Worm (Caenorhabditis elegans): ENCODE data around the gene F14H8.4.

Gene F14H8.4

ce11 chrV:14991489-14991888, 32.2 kb upstream of the F14H8.4 start (continued):
- peak; percentile 39; the same call in 1 of the 2 replicates for TF ChIP-seq Y79H2A.3 (GFP tag; conservative IDR thresholded peaks at IDR 0.05)
- TF ChIP-seq egl-44 (GFP tag; IDR thresholded peaks at IDR 0.05), result peak; percentile 44; the same call in 1 of the 2 replicates
- no peak for TF ChIP-seq cebp-2 (GFP tag; IDR thresholded peaks at IDR 0.05)
- no peak for TF ChIP-seq lin-35 (GFP tag; optimal IDR thresholded peaks at IDR 0.05)
- no peak for TF ChIP-seq chd-7 (tag; optimal IDR thresholded peaks at IDR 0.05)
- TF ChIP-seq ceh-100 (GFP tag; IDR thresholded peaks at IDR 0.05), result peak; percentile 56; the same call in 1 of the 2 replicates
- TF ChIP-seq unc-130 (GFP tag; optimal IDR thresholded peaks at IDR 0.05), result peak; percentile 65
- TF ChIP-seq madf-3 (GFP tag; IDR thresholded peaks at IDR 0.05), result peak; percentile 48; the same call in 1 of the 2 replicates
- no peak for TF ChIP-seq Y67H2A.10 (GFP tag; conservative IDR thresholded peaks at IDR 0.05)
- TF ChIP-seq Y95B8A.8 (GFP tag; IDR thresholded peaks at IDR 0.05), result peak; percentile 91
- TF ChIP-seq F22D6.2 (tag; optimal IDR thresholded peaks at IDR 0.05), result no peak
- TF ChIP-seq nfyb-1 (GFP tag; IDR thresholded peaks at IDR 0.05), result no peak
- peak; percentile 71 for TF ChIP-seq athp-1 (tag; optimal IDR thresholded peaks at IDR 0.05)
- TF ChIP-seq lsl-1 (GFP tag; optimal IDR thresholded peaks at IDR 0.05), result peak; percentile 46
- peak; percentile 11 for TF ChIP-seq repo-1 (tag; optimal IDR thresholded peaks at IDR 0.05)
- TF ChIP-seq nfya-1 (tag; optimal IDR thresholded peaks at IDR 0.05; ENCODE audit: borderline replicate concordance, insufficient read depth), result no peak
- no peak for TF ChIP-seq sea-2 (GFP tag; IDR thresholded peaks at IDR 0.05)
- TF ChIP-seq F52B5.7 (tag; optimal IDR thresholded peaks at IDR 0.05), result no peak
- no peak for TF ChIP-seq mel-28 (tag; optimal IDR thresholded peaks at IDR 0.05; ENCODE audit: borderline replicate concordance)
- no peak for TF ChIP-seq lag-1 (GFP tag; IDR thresholded peaks at IDR 0.05)
- no peak for TF ChIP-seq ztf-6 (GFP tag; IDR thresholded peaks at IDR 0.05)
- peak; percentile 51 for TF ChIP-seq lin-54 (GFP tag; optimal IDR thresholded peaks at IDR 0.05)
- TF ChIP-seq ets-4 (GFP tag; optimal IDR thresholded peaks at IDR 0.05), result no peak
- TF ChIP-seq B0336.3 (GFP tag; IDR thresholded peaks at IDR 0.05), result peak; percentile 84
- peak; percentile 79 for TF ChIP-seq hsf-1 (GFP tag; IDR thresholded peaks at IDR 0.05)
- TF ChIP-seq tlf-1 (GFP tag; optimal IDR thresholded peaks at IDR 0.05), result no peak
- no peak for TF ChIP-seq hlh-26 (GFP tag; conservative IDR thresholded peaks at IDR 0.05)
- no peak for TF ChIP-seq cebp-1 (GFP tag; IDR thresholded peaks at IDR 0.05)
- peak; percentile 21 for TF ChIP-seq cebp-1 (tag; optimal IDR thresholded peaks at IDR 0.05)
- TF ChIP-seq zfh-2 (GFP tag; conservative IDR thresholded peaks at IDR 0.05), result no peak
- TF ChIP-seq nhr-120 (GFP tag; IDR thresholded peaks at IDR 0.05), result no peak
- TF ChIP-seq Y53G8AR.9 (GFP tag; conservative IDR thresholded peaks at IDR 0.05), result peak; percentile 83; the same call in 1 of the 2 replicates
- peak; percentile 50 for TF ChIP-seq die-1 (tag; optimal IDR thresholded peaks at IDR 0.05)
- TF ChIP-seq xnd-1 (tag; optimal IDR thresholded peaks at IDR 0.05), result peak; percentile 21
- peak; percentile 72 for TF ChIP-seq ekl-4 (GFP tag; IDR thresholded peaks at IDR 0.05)
- peak; percentile 42 for TF ChIP-seq tbp1 (GFP tag; optimal IDR thresholded peaks at IDR 0.05)
- peak; percentile 85 for TF ChIP-seq snpc-1.3 (tag; optimal IDR thresholded peaks at IDR 0.05; ENCODE audit: insufficient read depth)
- TF ChIP-seq fkh-3 (tag; optimal IDR thresholded peaks at IDR 0.05), result no peak
- no peak for TF ChIP-seq tbx-9 (tag; optimal IDR thresholded peaks at IDR 0.05; ENCODE audit: borderline replicate concordance)
- no peak for TF ChIP-seq ama-1 (optimal IDR thresholded peaks at IDR 0.05)
- peak in 1 of 2 experiments; percentile 49 for TF ChIP-seq ama-1 (GFP tag; optimal IDR thresholded peaks at IDR 0.05)
- TF ChIP-seq ceh-40 (GFP tag; IDR thresholded peaks at IDR 0.05), result 0 out of 2 replicates have a peak, but pooled peaks have one; percentile 41
